Worm (Caenorhabditis elegans) whole organism, mixed stage, embryonic: ENCODE results near the gene F58A4.2.

ENCODE experiments used
- pha-4 ChIP-seq: fragments of 150-350 bp; optimal IDR thresholded peaks from 2 replicates; lab custom pipeline; 2018; ENCODE audit warnings: missing biosample characterization, missing genetic modification reagents, missing genetic modification characterization
- unc-62 ChIP-seq: fragments of 150-350 bp; optimal IDR thresholded peaks from 2 replicates; lab custom pipeline; 2014; ENCODE audit warnings: missing biosample characterization, missing genetic modification reagents, missing genetic modification characterization

- TF ChIP-seq unc-62 (GFP tag; lab: Kevin White, UChicago), result peak; percentile 20
- no peak for TF ChIP-seq pha-4
Measured at ce11 chrIII:9619079-9619761, 18.7 kb upstream of the F58A4.2 start, which contains the start of gene hlh-11.
